Worm (Caenorhabditis elegans) whole organism, L3 larva: ENCODE data around the gene Y54E2A.8.

Experiments used
- R02D3.7 ChIP-seq: fragments of 150-350 bp; optimal IDR thresholded peaks from 2 replicates; lab custom pipeline; 2014; ENCODE audit warnings: missing biosample characterization, missing genetic modification characterization
- ZK546.5 ChIP-seq: sonication (generic microtip); optimal IDR thresholded peaks from 2 replicates; lab custom pipeline; 2017; ENCODE audit warnings: missing biosample characterization, missing genetic modification characterization
- aly-2 ChIP-seq: fragments of 150-350 bp; optimal IDR thresholded peaks from 2 replicates; lab custom pipeline; 2014; ENCODE audit warnings: missing biosample characterization, missing genetic modification characterization
- ama-1 ChIP-seq: fragments of 150-350 bp; optimal IDR thresholded peaks from 2 replicates; lab custom pipeline; 2018
- ceh-16 ChIP-seq: sonication (generic microtip); optimal IDR thresholded peaks from 2 replicates; lab custom pipeline; 2017; ENCODE audit warnings: missing biosample characterization, missing genetic modification characterization
- ceh-28 ChIP-seq: fragments of 150-350 bp; optimal IDR thresholded peaks from 2 replicates; lab custom pipeline; 2014; ENCODE audit warnings: missing biosample characterization, missing genetic modification reagents, missing genetic modification characterization
- ceh-82 ChIP-seq: fragments of 150-350 bp; optimal IDR thresholded peaks from 2 replicates; lab custom pipeline; 2014; ENCODE audit warnings: missing biosample characterization, missing genetic modification characterization
- ceh-9 ChIP-seq: sonication (generic microtip); optimal IDR thresholded peaks from 2 replicates; lab custom pipeline; 2018; ENCODE audit warnings: missing biosample characterization, missing genetic modification characterization
- daf-12 ChIP-seq: fragments of 150-350 bp; optimal IDR thresholded peaks from 2 replicates; lab custom pipeline; 2014; ENCODE audit warnings: missing biosample characterization, missing genetic modification reagents, missing genetic modification characterization
- egl-27 ChIP-seq: sonication (generic microtip); optimal IDR thresholded peaks from 4 replicates; lab custom pipeline; 2017; ENCODE audit warnings: missing biosample characterization, missing genetic modification reagents, missing genetic modification characterization
- egl-5 ChIP-seq: fragments of 150-350 bp; optimal IDR thresholded peaks from 2 replicates; lab custom pipeline; 2017; ENCODE audit warnings: missing biosample characterization, missing genetic modification reagents, missing genetic modification characterization, inconsistent platforms
- elt-1 ChIP-seq: fragments of 150-350 bp; optimal IDR thresholded peaks from 2 replicates; lab custom pipeline; 2014; ENCODE audit warnings: missing biosample characterization, missing genetic modification characterization
- elt-2 ChIP-seq: sonication (generic microtip); optimal IDR thresholded peaks from 2 replicates; lab custom pipeline; 2016; ENCODE audit warnings: missing genetic modification reagents, mild to moderate bottlenecking, missing genetic modification characterization, missing compliant biosample characterization
- elt-3 ChIP-seq, 3 experiments: fragments of 150-350 bp in 1 of 3; sonication (generic microtip) in 2 of 3; optimal IDR thresholded peaks; 2 replicates in 2 of 3; 4 replicates in 1 of 3; lab custom pipeline; 2014 to 2017; ENCODE audit warnings: missing biosample characterization in 3 of 3, missing genetic modification characterization in 3 of 3
- eor-1 ChIP-seq, 2 experiments: fragments of 150-350 bp; optimal IDR thresholded peaks; 2 replicates each; lab custom pipeline; 2014 to 2018; ENCODE audit warnings: missing biosample characterization in 2 of 2, missing genetic modification characterization in 2 of 2
- fkh-10 ChIP-seq: sonication (generic microtip); optimal IDR thresholded peaks from 2 replicates; lab custom pipeline; 2017; ENCODE audit warnings: missing biosample characterization, missing genetic modification reagents, missing genetic modification characterization
- fkh-2 ChIP-seq: fragments of 150-350 bp; optimal IDR thresholded peaks from 2 replicates; lab custom pipeline; 2014; ENCODE audit warnings: missing biosample characterization, missing genetic modification reagents, missing genetic modification characterization
- fos-1 ChIP-seq: fragments of 150-350 bp; optimal IDR thresholded peaks from 2 replicates; lab custom pipeline; 2014; ENCODE audit warnings: missing biosample characterization, missing genetic modification characterization
- hmg-11 ChIP-seq: sonication (generic microtip); optimal IDR thresholded peaks from 2 replicates; lab custom pipeline; 2016; ENCODE audit warnings: missing genetic modification characterization, missing compliant biosample characterization
- jun-1 ChIP-seq: fragments of 150-350 bp; optimal IDR thresholded peaks from 2 replicates; lab custom pipeline; 2014; ENCODE audit warnings: missing biosample characterization, missing genetic modification reagents, missing genetic modification characterization
- lin-15B ChIP-seq: fragments of 150-350 bp; optimal IDR thresholded peaks from 2 replicates; lab custom pipeline; 2014; ENCODE audit warnings: missing biosample characterization, missing genetic modification characterization
- lin-39 ChIP-seq: fragments of 150-350 bp; optimal IDR thresholded peaks from 2 replicates; lab custom pipeline; 2018; ENCODE audit warnings: missing biosample characterization, missing genetic modification reagents, missing genetic modification characterization
- lsy-12 ChIP-seq: sonication (generic microtip); optimal IDR thresholded peaks from 2 replicates; lab custom pipeline; 2016; ENCODE audit warnings: mild to moderate bottlenecking, missing genetic modification characterization, missing compliant biosample characterization
- mdl-1 ChIP-seq: fragments of 150-350 bp; optimal IDR thresholded peaks from 2 replicates; lab custom pipeline; 2014; ENCODE audit warnings: missing biosample characterization, missing genetic modification characterization
- mml-1 ChIP-seq: fragments of 150-350 bp; sonication (generic microtip); optimal IDR thresholded peaks from 3 replicates; lab custom pipeline; 2014; ENCODE audit warnings: missing biosample characterization, missing genetic modification characterization
- nfya-1 ChIP-seq: sonication (generic microtip); optimal IDR thresholded peaks from 2 replicates; lab custom pipeline; 2017; ENCODE audit warnings: missing genetic modification characterization, mild to moderate bottlenecking, missing compliant biosample characterization, antibody characterized with exemption, moderate library complexity; ENCODE audit not compliant: insufficient read depth
- nhr-11 ChIP-seq: fragments of 150-350 bp; optimal IDR thresholded peaks from 2 replicates; lab custom pipeline; 2014; ENCODE audit warnings: missing biosample characterization, missing genetic modification characterization
- nhr-12 ChIP-seq: fragments of 150-350 bp; optimal IDR thresholded peaks from 2 replicates; lab custom pipeline; 2014; ENCODE audit warnings: missing biosample characterization, missing genetic modification characterization
- nhr-23 ChIP-seq: fragments of 150-350 bp; optimal IDR thresholded peaks from 2 replicates; lab custom pipeline; 2014; ENCODE audit warnings: missing biosample characterization, missing genetic modification reagents, missing genetic modification characterization
- nhr-237 ChIP-seq: fragments of 150-350 bp; optimal IDR thresholded peaks from 2 replicates; lab custom pipeline; 2014; ENCODE audit warnings: missing biosample characterization, missing genetic modification characterization
- nhr-25 ChIP-seq: sonication (generic microtip); optimal IDR thresholded peaks from 2 replicates; lab custom pipeline; 2017; ENCODE audit warnings: missing biosample characterization, missing genetic modification characterization
- nhr-28 ChIP-seq: fragments of 150-350 bp; optimal IDR thresholded peaks from 2 replicates; lab custom pipeline; 2014; ENCODE audit warnings: missing biosample characterization, missing genetic modification characterization
- nhr-43 ChIP-seq: sonication (generic microtip); optimal IDR thresholded peaks from 2 replicates; lab custom pipeline; 2016; ENCODE audit warnings: mild to moderate bottlenecking, missing genetic modification characterization, missing compliant biosample characterization; ENCODE audit not compliant: poor library complexity, severe bottlenecking
- nhr-67 ChIP-seq: fragments of 150-350 bp; optimal IDR thresholded peaks from 2 replicates; lab custom pipeline; 2014; ENCODE audit warnings: missing biosample characterization, missing genetic modification characterization
- nhr-76 ChIP-seq: fragments of 150-350 bp; sonication (generic microtip); optimal IDR thresholded peaks from 5 replicates; lab custom pipeline; 2014; ENCODE audit warnings: missing biosample characterization, missing genetic modification characterization
- nhr-77 ChIP-seq: fragments of 150-350 bp; optimal IDR thresholded peaks from 2 replicates; lab custom pipeline; 2014; ENCODE audit warnings: missing biosample characterization, missing genetic modification characterization
- pha-4 ChIP-seq: fragments of 150-350 bp; optimal IDR thresholded peaks from 2 replicates; lab custom pipeline; 2014; ENCODE audit warnings: missing biosample characterization, missing genetic modification reagents, missing genetic modification characterization
- pqm-1 ChIP-seq: fragments of 150-350 bp; optimal IDR thresholded peaks from 2 replicates; lab custom pipeline; 2017; ENCODE audit warnings: missing biosample characterization, missing genetic modification characterization, inconsistent platforms
- sea-2 ChIP-seq: fragments of 150-350 bp; sonication (generic microtip); optimal IDR thresholded peaks from 4 replicates; lab custom pipeline; 2014; ENCODE audit warnings: missing biosample characterization, missing genetic modification reagents, missing genetic modification characterization
- skn-1 ChIP-seq: fragments of 150-350 bp; optimal IDR thresholded peaks from 2 replicates; lab custom pipeline; 2014; ENCODE audit warnings: missing biosample characterization, missing genetic modification characterization
- snpc-4 ChIP-seq: fragments of 150-350 bp; optimal IDR thresholded peaks from 2 replicates; lab custom pipeline; 2014; ENCODE audit warnings: missing biosample characterization, missing genetic modification characterization
- tbx-2 ChIP-seq: sonication (generic microtip); optimal IDR thresholded peaks from 2 replicates; lab custom pipeline; 2016; ENCODE audit warnings: mild to moderate bottlenecking, missing genetic modification characterization, missing compliant biosample characterization
- unc-39 ChIP-seq: sonication (generic microtip); optimal IDR thresholded peaks from 4 replicates; lab custom pipeline; 2017; ENCODE audit warnings: missing biosample characterization, missing genetic modification characterization
- unc-62 ChIP-seq: fragments of 150-350 bp; sonication (generic microtip); optimal IDR thresholded peaks from 4 replicates; lab custom pipeline; 2014; ENCODE audit warnings: missing biosample characterization, missing genetic modification reagents, missing genetic modification characterization
- zag-1 ChIP-seq: fragments of 150-350 bp; optimal IDR thresholded peaks from 2 replicates; lab custom pipeline; 2014; ENCODE audit warnings: missing biosample characterization, missing genetic modification characterization
- ztf-11 ChIP-seq: fragments of 150-350 bp; optimal IDR thresholded peaks from 2 replicates; lab custom pipeline; 2014; ENCODE audit warnings: missing biosample characterization, missing genetic modification characterization
- ztf-4 ChIP-seq: fragments of 150-350 bp; optimal IDR thresholded peaks from 2 replicates; lab custom pipeline; 2014; ENCODE audit warnings: missing biosample characterization, missing genetic modification characterization

Gene Y54E2A.8

DNA sequence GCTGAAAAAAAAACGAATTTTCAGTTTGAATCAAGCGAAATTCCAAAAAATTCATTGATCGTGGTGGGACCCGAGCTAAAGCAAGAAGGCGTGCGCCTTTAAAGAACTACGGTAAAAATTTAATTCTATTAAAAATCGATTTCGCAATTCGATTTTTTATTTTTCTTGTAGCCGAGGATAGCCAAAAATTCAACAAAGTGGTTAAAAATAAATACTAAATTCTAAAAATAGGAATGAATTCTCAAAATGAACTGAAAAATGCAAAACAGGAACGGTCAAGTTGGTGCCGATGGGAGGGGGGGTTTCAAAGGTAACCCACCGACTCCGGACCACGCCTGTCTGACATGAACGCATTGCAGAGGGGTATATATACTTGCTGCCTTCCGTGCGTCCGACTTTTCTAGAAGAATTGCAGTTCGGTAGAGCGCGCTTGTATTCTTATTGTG lies 23.0 kb downstream of the Y54E2A.8 start (continued):
- no peak for TF ChIP-seq R02D3.7 (tag; lab: Kevin White, UChicago)

DNA sequence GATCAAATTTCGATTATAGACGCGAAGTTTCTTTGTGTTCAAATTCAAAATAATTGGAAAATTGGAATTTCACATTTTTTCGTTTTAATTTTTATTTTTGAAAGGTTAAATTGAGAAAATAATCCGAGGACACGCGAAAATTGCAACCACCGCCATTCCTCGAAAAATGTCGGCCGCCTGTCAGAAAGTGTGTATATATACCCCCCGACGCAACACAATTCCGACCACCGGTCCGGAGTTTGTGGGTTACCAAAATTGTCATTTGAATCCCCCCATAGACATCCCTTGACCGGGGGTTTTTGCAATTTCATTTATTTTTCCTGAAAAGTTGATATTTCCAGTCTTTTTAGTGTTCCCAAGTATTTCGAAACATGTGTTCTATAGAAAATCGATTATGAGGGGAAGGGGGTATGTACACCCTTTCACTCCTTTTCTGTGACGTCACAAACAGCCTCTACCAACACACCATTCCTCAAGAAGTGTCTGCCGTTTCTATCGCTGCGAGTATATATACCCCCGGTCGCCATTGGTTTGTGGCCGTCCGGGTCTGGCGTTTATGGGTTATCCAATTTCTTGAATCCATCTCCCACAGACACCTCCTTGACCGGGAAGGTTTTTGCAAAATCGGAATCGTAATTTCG lies 26.2 kb downstream of the Y54E2A.8 start, which contains the start of gene W01D2.3:
Gene W01D2.3 (minus strand): TSS at position 51 of the 641 bp plus-strand sequence.
- TF ChIP-seq fkh-10 (no peak), nhr-23 (peak; percentile 44), nhr-76 (tag; lab: Kevin White, UChicago) (no peak), tbx-2 (peak; percentile 49), unc-62 (GFP tag; lab: Kevin White, UChicago) (no peak), nhr-28 (tag; lab: Kevin White, UChicago) (no peak), ztf-11 (tag; lab: Kevin White, UChicago) (no peak), nfya-1 (tag; lab: Kevin White, UChicago) (peak; percentile 56), lsy-12 (tag; lab: Kevin White, UChicago) (peak; percentile 64), eor-1 (tag; optimal IDR thresholded peaks at IDR 0.05; lab: Kevin White, UChicago) (peak in 1 of 2 experiments; percentile 10), ceh-16 (tag; lab: Kevin White, UChicago) (no peak), pqm-1 (no peak), elt-3 (tag; optimal IDR thresholded peaks at IDR 0.05; lab: Kevin White, UChicago) (no peak), ceh-82 (tag; lab: Kevin White, UChicago) (peak; percentile 46), mml-1 (tag; lab: Kevin White, UChicago) (no peak), ztf-4 (peak; percentile 81), nhr-12 (tag; lab: Kevin White, UChicago) (no peak), fos-1 (tag; lab: Kevin White, UChicago) (no peak), hmg-11 (tag; lab: Kevin White, UChicago) (peak; percentile 77), ceh-28 (tag; lab: Kevin White, UChicago) (peak; percentile 80), lin-39 (tag; lab: Kevin White, UChicago) (peak; percentile 41), daf-12 (no peak), R02D3.7 (tag; lab: Kevin White, UChicago) (no peak), fkh-2 (tag; lab: Kevin White, UChicago) (no peak), nhr-77 (tag; lab: Kevin White, UChicago) (peak; percentile 91), snpc-4 (peak; percentile 98), mdl-1 (tag; lab: Kevin White, UChicago) (no peak), pha-4 (tag; lab: Kevin White, UChicago) (peak; percentile 42), aly-2 (tag; lab: Kevin White, UChicago) (peak; percentile 64), nhr-43 (tag; lab: Kevin White, UChicago) (peak; percentile 75), ama-1 (no peak), jun-1 (tag; lab: Kevin White, UChicago) (peak; percentile 47), elt-2 (tag; lab: Kevin White, UChicago) (peak; percentile 43), nhr-67 (no peak), nhr-237 (tag; lab: Kevin White, UChicago) (peak; percentile 2), zag-1 (tag; lab: Kevin White, UChicago) (no peak), unc-39 (no peak), egl-5 (tag; lab: Kevin White, UChicago) (peak; percentile 1), ZK546.5 (tag; lab: Kevin White, UChicago) (no peak), ceh-9 (no peak), skn-1 (tag; lab: Kevin White, UChicago) (peak; percentile 35), nhr-25 (tag; lab: Kevin White, UChicago) (peak; percentile 89), egl-27 (tag; lab: Kevin White, UChicago) (no peak), sea-2 (GFP tag; lab: Kevin White, UChicago) (peak; percentile 52), elt-1 (tag; lab: Kevin White, UChicago) (no peak), nhr-11 (tag; lab: Kevin White, UChicago) (no peak), lin-15B (tag; lab: Kevin White, UChicago) (no peak)
